Fruit fly (Drosophila melanogaster) whole organism, prepupa: Measurements from ENCODE around the gene CG5984.
A peak's percentile ranks its signal among the peaks of the same experiment; 100 is the strongest.

Experiments
- Blimp-1 ChIP-seq: fragments of 200-800 bp; sonication (Bioruptor generic); optimal IDR thresholded peaks from 3 replicates; lab custom pipeline; 2017; ENCODE audit warnings: missing biosample characterization, missing genetic modification characterization, mild to moderate bottlenecking, moderate library complexity, missing genetic modification reagents
- CG10631 ChIP-seq: fragments of 200-800 bp; sonication (Bioruptor generic); optimal IDR thresholded peaks from 2 replicates; lab custom pipeline; 2016; ENCODE audit warnings: missing biosample characterization, missing genetic modification characterization
- CG10669 ChIP-seq: fragments of 200-800 bp; sonication (Bioruptor generic); optimal IDR thresholded peaks from 3 replicates; lab custom pipeline; 2018; ENCODE audit warnings: missing biosample characterization, mild to moderate bottlenecking, missing genetic modification characterization, moderate library complexity
- CG11294 ChIP-seq: fragments of 200-800 bp; sonication (Bioruptor generic); IDR thresholded peaks from 2 replicates; pipeline ENCODE4 v1.3.6; 2022; ENCODE audit warnings: missing biosample characterization, missing genetic modification characterization
- CG11762 ChIP-seq: fragments of 200-800 bp; sonication (Bioruptor generic); optimal IDR thresholded peaks from 3 replicates; lab custom pipeline; 2016; ENCODE audit warnings: missing biosample characterization, missing genetic modification characterization; ENCODE audit not compliant: insufficient read depth
- CG15336 ChIP-seq: fragments of 200-800 bp; sonication (Bioruptor generic); IDR thresholded peaks from 2 replicates; pipeline ENCODE4 v1.3.6; 2022; ENCODE audit warnings: missing biosample characterization, missing genetic modification characterization
- CG1621 ChIP-seq: fragments of 200-800 bp; sonication (Bioruptor generic); optimal IDR thresholded peaks from 3 replicates; lab custom pipeline; 2018; ENCODE audit warnings: missing biosample characterization, mild to moderate bottlenecking, missing genetic modification characterization
- CG16779 ChIP-seq: fragments of 200-800 bp; sonication (Bioruptor generic); optimal IDR thresholded peaks from 3 replicates; lab custom pipeline; 2017; ENCODE audit warnings: missing biosample characterization, mild to moderate bottlenecking, missing genetic modification characterization
- CG32006 ChIP-seq: fragments of 200-800 bp; sonication (Bioruptor generic); optimal IDR thresholded peaks from 3 replicates; lab custom pipeline; 2017; ENCODE audit warnings: missing biosample characterization, mild to moderate bottlenecking, missing genetic modification characterization
- CG34406 ChIP-seq: fragments of 200-800 bp; sonication (Bioruptor generic); optimal IDR thresholded peaks from 3 replicates; lab custom pipeline; 2016; ENCODE audit warnings: missing biosample characterization, missing genetic modification characterization
- CG3919 ChIP-seq: fragments of 200-800 bp; sonication (Bioruptor generic); optimal IDR thresholded peaks from 3 replicates; lab custom pipeline; 2016; ENCODE audit warnings: missing biosample characterization, missing genetic modification characterization
- CG6163 ChIP-seq: fragments of 200-800 bp; sonication (Bioruptor generic); IDR thresholded peaks from 3 replicates; pipeline ENCODE4 v1.3.6; 2022; ENCODE audit warnings: missing biosample characterization, missing genetic modification characterization
- CG6276 ChIP-seq: fragments of 200-800 bp; sonication (Bioruptor generic); optimal IDR thresholded peaks from 2 replicates; lab custom pipeline; 2017; ENCODE audit warnings: missing biosample characterization, mild to moderate bottlenecking, missing genetic modification characterization
- CG6792 ChIP-seq: fragments of 200-800 bp; sonication (Bioruptor generic); optimal IDR thresholded peaks from 3 replicates; lab custom pipeline; 2016; ENCODE audit warnings: missing biosample characterization, missing genetic modification characterization
- CG6808 ChIP-seq: fragments of 200-800 bp; sonication (Bioruptor generic); optimal IDR thresholded peaks from 3 replicates; lab custom pipeline; 2017; ENCODE audit warnings: missing biosample characterization, missing genetic modification characterization, mild to moderate bottlenecking, moderate library complexity, missing genetic modification reagents
- CG9139 ChIP-seq: fragments of 200-800 bp; sonication (Bioruptor generic); optimal IDR thresholded peaks from 3 replicates; lab custom pipeline; 2017; ENCODE audit warnings: missing biosample characterization, mild to moderate bottlenecking, missing genetic modification characterization
- Eip75B ChIP-seq: fragments of 200-800 bp; sonication (Bioruptor generic); optimal IDR thresholded peaks from 3 replicates; lab custom pipeline; 2016; ENCODE audit warnings: missing biosample characterization, missing genetic modification characterization
- Eip78C ChIP-seq: fragments of 200-800 bp; sonication (Bioruptor generic); peaks from one replicate; lab custom pipeline; 2016; ENCODE audit warnings: missing biosample characterization, missing genetic modification characterization
- Eip93F ChIP-seq: fragments of 200-800 bp; sonication (Bioruptor generic); optimal IDR thresholded peaks from 2 replicates; lab custom pipeline; 2016; ENCODE audit warnings: missing biosample characterization, mild to moderate bottlenecking, missing genetic modification characterization
- Ets96B ChIP-seq: fragments of 200-800 bp; optimal IDR thresholded peaks from 2 replicates; lab custom pipeline; 2019; ENCODE audit warnings: missing biosample characterization, mild to moderate bottlenecking, missing genetic modification characterization, moderate library complexity
- Gug ChIP-seq: fragments of 200-800 bp; sonication (Bioruptor generic); IDR thresholded peaks from 2 replicates; pipeline ENCODE4 v1.3.6; 2022; ENCODE audit warnings: missing biosample characterization, missing genetic modification characterization
- Hr38 ChIP-seq: sonication (Bioruptor generic); optimal IDR thresholded peaks from 2 replicates; lab custom pipeline; 2016; ENCODE audit warnings: missing biosample characterization, missing genetic modification characterization
- Hr39 ChIP-seq: fragments of 200-800 bp; sonication (Bioruptor generic); optimal IDR thresholded peaks from 2 replicates; lab custom pipeline; 2016; ENCODE audit warnings: missing biosample characterization, missing genetic modification characterization
- Hr4 ChIP-seq: fragments of 200-800 bp; sonication (Bioruptor generic); optimal IDR thresholded peaks from 3 replicates; lab custom pipeline; 2016; ENCODE audit warnings: missing biosample characterization, missing genetic modification characterization
- Lpt ChIP-seq: fragments of 200-800 bp; sonication (Bioruptor generic); optimal IDR thresholded peaks from 3 replicates; lab custom pipeline; 2016; ENCODE audit warnings: missing biosample characterization, missing genetic modification characterization
- Met ChIP-seq: fragments of 200-800 bp; sonication (Bioruptor generic); optimal IDR thresholded peaks from 3 replicates; lab custom pipeline; 2016; ENCODE audit warnings: missing biosample characterization, missing genetic modification characterization
- OdsH ChIP-seq: fragments of 200-800 bp; sonication (Bioruptor generic); optimal IDR thresholded peaks from 3 replicates; lab custom pipeline; 2016; ENCODE audit warnings: missing biosample characterization, missing genetic modification characterization
- Smox ChIP-seq: fragments of 200-800 bp; sonication (Bioruptor generic); optimal IDR thresholded peaks from 3 replicates; lab custom pipeline; 2016; ENCODE audit warnings: missing biosample characterization, missing genetic modification characterization
- Sox102F ChIP-seq: fragments of 200-800 bp; sonication (Bioruptor generic); optimal IDR thresholded peaks from 2 replicates; lab custom pipeline; 2016; ENCODE audit warnings: missing biosample characterization, mild to moderate bottlenecking, missing genetic modification characterization
- Sox14 ChIP-seq: fragments of 200-800 bp; sonication (Bioruptor generic); optimal IDR thresholded peaks from 3 replicates; lab custom pipeline; 2016; ENCODE audit warnings: missing biosample characterization, missing genetic modification characterization
- Sox15 ChIP-seq: fragments of 200-800 bp; sonication (Bioruptor generic); optimal IDR thresholded peaks from 3 replicates; lab custom pipeline; 2016; ENCODE audit warnings: missing biosample characterization, missing genetic modification characterization
- achi ChIP-seq: fragments of 200-800 bp; sonication (Bioruptor generic); optimal IDR thresholded peaks from 3 replicates; lab custom pipeline; 2016; ENCODE audit warnings: missing biosample characterization, missing genetic modification characterization
- acj6 ChIP-seq: fragments of 200-800 bp; sonication (Bioruptor generic); optimal IDR thresholded peaks from 3 replicates; lab custom pipeline; 2016; ENCODE audit warnings: missing biosample characterization, missing genetic modification characterization
- cyc ChIP-seq: fragments of 200-800 bp; sonication (Bioruptor generic); optimal IDR thresholded peaks from 3 replicates; lab custom pipeline; 2016; ENCODE audit warnings: missing biosample characterization, missing genetic modification characterization
- dac ChIP-seq: fragments of 200-800 bp; sonication (Bioruptor generic); optimal IDR thresholded peaks from 2 replicates; lab custom pipeline; 2017; ENCODE audit warnings: missing biosample characterization, mild to moderate bottlenecking, missing genetic modification characterization
- dsx ChIP-seq: fragments of 200-800 bp; optimal IDR thresholded peaks from 3 replicates; lab custom pipeline; 2019; ENCODE audit warnings: missing biosample characterization, mild to moderate bottlenecking, missing genetic modification characterization, moderate library complexity; ENCODE audit not compliant: poor library complexity, severe bottlenecking
- eg ChIP-seq: fragments of 200-800 bp; sonication (Bioruptor generic); IDR thresholded peaks from 3 replicates; pipeline ENCODE4 v1.3.6; 2022; ENCODE audit warnings: missing biosample characterization, missing genetic modification characterization
- esn ChIP-seq: fragments of 200-800 bp; sonication (Bioruptor generic); optimal IDR thresholded peaks from 2 replicates; lab custom pipeline; 2016; ENCODE audit warnings: missing biosample characterization, mild to moderate bottlenecking, missing genetic modification characterization, moderate library complexity
- fd59A ChIP-seq: fragments of 200-800 bp; sonication (Bioruptor generic); optimal IDR thresholded peaks from 2 replicates; lab custom pipeline; 2017; ENCODE audit warnings: missing biosample characterization, mild to moderate bottlenecking, missing genetic modification characterization, missing genetic modification reagents
- net ChIP-seq: fragments of 200-800 bp; sonication (Bioruptor generic); optimal IDR thresholded peaks from 3 replicates; lab custom pipeline; 2016; ENCODE audit warnings: missing biosample characterization, missing genetic modification characterization
- pdm3 ChIP-seq: fragments of 200-800 bp; sonication (Bioruptor generic); optimal IDR thresholded peaks from 3 replicates; lab custom pipeline; 2016; ENCODE audit warnings: missing biosample characterization, missing genetic modification characterization
- spab ChIP-seq: fragments of 200-800 bp; sonication (Bioruptor generic); optimal IDR thresholded peaks from 2 replicates; lab custom pipeline; 2017; ENCODE audit warnings: missing biosample characterization, mild to moderate bottlenecking, missing genetic modification characterization, missing genetic modification reagents
- ss ChIP-seq, 2 experiments: fragments of 200-800 bp; sonication (Bioruptor generic); optimal IDR thresholded peaks; 2 replicates in 1 of 2; 3 replicates in 1 of 2; lab custom pipeline; 2017 to 2018; ENCODE audit warnings: mild to moderate bottlenecking in 2 of 2, missing biosample characterization in 2 of 2, missing genetic modification characterization in 2 of 2, moderate library complexity in 1 of 2
- svp ChIP-seq: fragments of 200-800 bp; sonication (Bioruptor generic); peaks from one replicate; lab custom pipeline; 2016; ENCODE audit warnings: missing biosample characterization, missing genetic modification characterization
- vri ChIP-seq: fragments of 200-800 bp; sonication (Bioruptor generic); optimal IDR thresholded peaks from 3 replicates; lab custom pipeline; 2016; ENCODE audit warnings: missing biosample characterization, mild to moderate bottlenecking, missing genetic modification characterization

Gene CG5984

dm6 chr3R:27292159-27292880 lies 44.5 kb upstream of the CG5984 start, which contains the start of gene CG3348 (continued):
- TF ChIP-seq CG6276 (no peak), spab (no peak), CG9139 (GFP tag; lab: Kevin White, UChicago) (no peak), vri (peak; percentile 52), CG6792 (GFP tag; lab: Kevin White, UChicago) (peak; percentile 11), Lpt (no peak), Eip93F (GFP tag; lab: Kevin White, UChicago) (no peak), CG6808 (GFP tag; lab: Kevin White, UChicago) (no peak), CG15336 (no peak), ss (GFP tag; optimal IDR thresholded peaks at IDR 0.05; lab: Kevin White, UChicago) (no peak), dac (GFP tag; lab: Kevin White, UChicago) (no peak), CG16779 (tag; lab: Kevin White, UChicago) (no peak), CG3919 (GFP tag; lab: Kevin White, UChicago) (peak; percentile 10), Hr38 (GFP tag; lab: Kevin White, UChicago) (no peak), CG11294 (GFP tag; lab: Robert Waterston, UW) (no peak), Eip75B (no peak), Smox (peak; percentile 30), cyc (GFP tag; lab: Kevin White, UChicago) (peak; percentile 35), Ets96B (no peak), fd59A (no peak), acj6 (GFP tag; lab: Kevin White, UChicago) (peak; percentile 29), dsx (GFP tag; lab: Kevin White, UChicago) (no peak), CG10631 (peak; percentile 2), esn (peak; percentile 56), Blimp-1 (GFP tag; lab: Kevin White, UChicago) (no peak), Hr4 (GFP tag; lab: Kevin White, UChicago) (peak; percentile 6), net (no peak), CG11762 (GFP tag; lab: Kevin White, UChicago) (no peak), CG10669 (GFP tag; lab: Kevin White, UChicago) (peak; percentile 10), Gug (GFP tag; lab: Robert Waterston, UW) (no peak)

dm6 chr3R:27289638-27290037 lies 41.8 kb upstream of the CG5984 start:
- TF ChIP-seq Sox14 (GFP tag; lab: Kevin White, UChicago), result peak; percentile 44
- TF ChIP-seq net, result peak; percentile 1
- no peak for TF ChIP-seq spab
- peak; percentile 63; the same call in 1 of the 2 replicates for TF ChIP-seq CG15336
- TF ChIP-seq Lpt, result no peak
- TF ChIP-seq pdm3, result peak; percentile 26
- TF ChIP-seq Hr4 (GFP tag; lab: Kevin White, UChicago), result peak; percentile 36
- peak; percentile 44 for TF ChIP-seq CG3919 (GFP tag; lab: Kevin White, UChicago)
- no peak for TF ChIP-seq vri
- peak; percentile 68; the same call in 2 of the 3 replicates for TF ChIP-seq CG6163 (GFP tag; lab: Robert Waterston, UW)
- no peak for TF ChIP-seq Sox15 (GFP tag; lab: Kevin White, UChicago)
- no peak for TF ChIP-seq CG6792 (GFP tag; lab: Kevin White, UChicago)
- peak; percentile 10 for TF ChIP-seq cyc (GFP tag; lab: Kevin White, UChicago)
- peak; percentile 29 for TF ChIP-seq OdsH (GFP tag; lab: Kevin White, UChicago)
- TF ChIP-seq CG16779 (tag; lab: Kevin White, UChicago), result peak; percentile 12
- no peak for TF ChIP-seq CG10631
- TF ChIP-seq CG32006 (GFP tag; lab: Kevin White, UChicago), result peak; percentile 71
- TF ChIP-seq CG11762 (GFP tag; lab: Kevin White, UChicago), result no peak
- peak; percentile 31 for TF ChIP-seq svp (GFP tag; lab: Kevin White, UChicago)
- TF ChIP-seq CG10669 (GFP tag; lab: Kevin White, UChicago), result no peak
- TF ChIP-seq Hr39 (GFP tag; lab: Kevin White, UChicago), result peak; percentile 11
- TF ChIP-seq Sox102F, result no peak
- peak; percentile 43 for TF ChIP-seq CG6276
- no peak for TF ChIP-seq CG34406 (GFP tag; lab: Kevin White, UChicago)
- TF ChIP-seq esn, result peak; percentile 31
- peak; percentile 74 for TF ChIP-seq eg (GFP tag; lab: Robert Waterston, UW)
- 0 out of 2 replicates have a peak, but pooled peaks have one; percentile 17 for TF ChIP-seq Gug (GFP tag; lab: Robert Waterston, UW)
- peak; percentile 4 for TF ChIP-seq acj6 (GFP tag; lab: Kevin White, UChicago)
- no peak for TF ChIP-seq achi (GFP tag; lab: Kevin White, UChicago)
- TF ChIP-seq Met (GFP tag; lab: Kevin White, UChicago), result peak; percentile 41
- peak; percentile 70 for TF ChIP-seq Eip78C
- no peak for TF ChIP-seq CG1621 (tag; lab: Kevin White, UChicago)
